Worm (Caenorhabditis elegans): Measurements from ENCODE around the gene nhr-223.
"Not testable (repeated sequence)": the region's sequence is repeated elsewhere in the genome, so short reads cannot be mapped to it uniquely, and the experiment has no call there.

- not testable (repeated sequence) for TF ChIP-seq pax-1, ceh-48 (tag; optimal IDR thresholded peaks at IDR 0.05)
These were observed 41.5 kb upstream of the nhr-223 start, which contains the start of gene str-8 for ce11 chrV:15754731-15755130.
